Fruit fly (Drosophila melanogaster) whole organism, embryonic: Measurements from ENCODE around the gene IFT52.

Experiments
- CG10267 ChIP-seq: fragments of 200-800 bp; sonication (Bioruptor generic); optimal IDR thresholded peaks from 2 replicates; lab custom pipeline; 2018; ENCODE audit warnings: missing biosample characterization, mild to moderate bottlenecking, missing genetic modification characterization, moderate library complexity
- CG10543 ChIP-seq: fragments of 200-800 bp; sonication (Bioruptor generic); optimal IDR thresholded peaks from 3 replicates; lab custom pipeline; 2017; ENCODE audit warnings: missing biosample characterization, mild to moderate bottlenecking, missing genetic modification characterization, moderate library complexity
- CG12744 ChIP-seq: fragments of 200-800 bp; sonication (Bioruptor generic); optimal IDR thresholded peaks from 2 replicates; lab custom pipeline; 2016; ENCODE audit warnings: missing biosample characterization, missing genetic modification characterization
- CG12769 ChIP-seq: fragments of 200-800 bp; sonication (Bioruptor generic); optimal IDR thresholded peaks from 2 replicates; lab custom pipeline; 2019; ENCODE audit warnings: missing biosample characterization, mild to moderate bottlenecking, missing genetic modification characterization, moderate library complexity
- CG12942 ChIP-seq: fragments of 200-800 bp; sonication (Bioruptor generic); optimal IDR thresholded peaks from 3 replicates; lab custom pipeline; 2016; ENCODE audit warnings: missing biosample characterization, missing genetic modification characterization
- CG13894 ChIP-seq: fragments of 200-800 bp; sonication (Bioruptor generic); optimal IDR thresholded peaks from 3 replicates; lab custom pipeline; 2018; ENCODE audit warnings: missing biosample characterization, mild to moderate bottlenecking, missing genetic modification characterization, moderate library complexity
- CG1529 ChIP-seq: fragments of 200-800 bp; sonication (Bioruptor generic); optimal IDR thresholded peaks from 3 replicates; lab custom pipeline; 2018; ENCODE audit warnings: missing biosample characterization, missing genetic modification characterization
- CG15601 ChIP-seq: fragments of 200-800 bp; sonication (Bioruptor generic); optimal IDR thresholded peaks from 3 replicates; lab custom pipeline; 2019; ENCODE audit warnings: missing biosample characterization, mild to moderate bottlenecking, missing genetic modification characterization, moderate library complexity
- CG1602 ChIP-seq: fragments of 200-800 bp; sonication (Bioruptor generic); optimal IDR thresholded peaks from 3 replicates; lab custom pipeline; 2016; ENCODE audit warnings: missing biosample characterization, missing genetic modification characterization
- CG16863 ChIP-seq: fragments of 200-800 bp; sonication (Bioruptor generic); optimal IDR thresholded peaks from 3 replicates; lab custom pipeline; 2016; ENCODE audit warnings: missing biosample characterization, missing genetic modification characterization
- CG1832 ChIP-seq: fragments of 200-800 bp; sonication (Bioruptor generic); optimal IDR thresholded peaks from 2 replicates; lab custom pipeline; 2017; ENCODE audit warnings: missing biosample characterization, mild to moderate bottlenecking, missing genetic modification characterization, inconsistent platforms
- CG18764 ChIP-seq: fragments of 200-800 bp; sonication (Bioruptor generic); optimal IDR thresholded peaks from 3 replicates; lab custom pipeline; 2016; ENCODE audit warnings: missing biosample characterization, missing genetic modification characterization
- CG31365 ChIP-seq: fragments of 200-800 bp; sonication (Bioruptor generic); optimal IDR thresholded peaks from 2 replicates; lab custom pipeline; 2018; ENCODE audit warnings: missing biosample characterization, mild to moderate bottlenecking, missing genetic modification characterization
- CG4360 ChIP-seq: fragments of 200-800 bp; sonication (Bioruptor generic); IDR thresholded peaks from 2 replicates; pipeline ENCODE4 v1.3.6; 2022; ENCODE audit warnings: missing biosample characterization, missing genetic modification characterization
- CG7928 ChIP-seq: fragments of 200-800 bp; sonication (Bioruptor generic); optimal IDR thresholded peaks from 2 replicates; lab custom pipeline; 2017; ENCODE audit warnings: missing biosample characterization, mild to moderate bottlenecking, missing genetic modification characterization
- CG7963 ChIP-seq: fragments of 200-800 bp; sonication (Bioruptor generic); IDR thresholded peaks from 3 replicates; pipeline ENCODE4 v1.3.6; 2022; ENCODE audit warnings: missing biosample characterization, missing genetic modification characterization; ENCODE audit not compliant: partially characterized antibody
- CG8089 ChIP-seq: fragments of 200-800 bp; sonication (Bioruptor generic); optimal IDR thresholded peaks from 3 replicates; lab custom pipeline; 2016; ENCODE audit warnings: missing biosample characterization, missing genetic modification characterization
- CG9727 ChIP-seq: fragments of 200-800 bp; sonication (Bioruptor generic); optimal IDR thresholded peaks from 3 replicates; lab custom pipeline; 2017; ENCODE audit warnings: missing biosample characterization, mild to moderate bottlenecking, missing genetic modification characterization
- CG9797 ChIP-seq: fragments of 200-800 bp; sonication (Bioruptor generic); optimal IDR thresholded peaks from 3 replicates; lab custom pipeline; 2018; ENCODE audit warnings: missing biosample characterization, mild to moderate bottlenecking, missing genetic modification characterization
- CG9876 ChIP-seq: fragments of 200-800 bp; sonication (Bioruptor generic); optimal IDR thresholded peaks from 2 replicates; lab custom pipeline; 2016; ENCODE audit warnings: missing biosample characterization, missing genetic modification characterization
- CG9932 ChIP-seq: fragments of 200-800 bp; sonication (Bioruptor generic); IDR thresholded peaks from 2 replicates; pipeline ENCODE4 v1.3.6; 2022; ENCODE audit warnings: missing biosample characterization, missing genetic modification characterization
- Lim3 ChIP-seq: fragments of 200-800 bp; sonication (Bioruptor generic); IDR thresholded peaks from 2 replicates; pipeline ENCODE4 v1.3.6; 2022; ENCODE audit warnings: missing biosample characterization, missing genetic modification characterization
- Meics ChIP-seq: fragments of 200-800 bp; sonication (Bioruptor generic); optimal IDR thresholded peaks from 2 replicates; lab custom pipeline; 2017; ENCODE audit warnings: missing biosample characterization, mild to moderate bottlenecking, missing genetic modification characterization
- Mes4 ChIP-seq: fragments of 200-800 bp; sonication (Bioruptor generic); optimal IDR thresholded peaks from 2 replicates; lab custom pipeline; 2016; ENCODE audit warnings: missing biosample characterization, missing genetic modification characterization
- Mrtf ChIP-seq: fragments of 200-800 bp; sonication (Bioruptor generic); IDR thresholded peaks from 3 replicates; pipeline ENCODE4 v1.3.6; 2022; ENCODE audit warnings: missing biosample characterization, missing genetic modification characterization
- NC2β ChIP-seq: fragments of 200-800 bp; sonication (Bioruptor generic); optimal IDR thresholded peaks from 2 replicates; lab custom pipeline; 2016; ENCODE audit warnings: missing biosample characterization, missing genetic modification characterization
- Nf-YA ChIP-seq: fragments of 200-800 bp; sonication (Bioruptor generic); IDR thresholded peaks from 2 replicates; pipeline ENCODE4 v1.3.6; 2022; ENCODE audit warnings: missing biosample characterization, missing genetic modification characterization
- Rfx ChIP-seq: fragments of 200-800 bp; sonication (Bioruptor generic); IDR thresholded peaks from 2 replicates; pipeline ENCODE4 v1.3.6; 2022; ENCODE audit warnings: missing biosample characterization, missing genetic modification characterization
- Rx ChIP-seq: fragments of 200-800 bp; sonication (Bioruptor generic); IDR thresholded peaks from 2 replicates; pipeline ENCODE4 v1.3.6; 2022; ENCODE audit warnings: missing biosample characterization, missing genetic modification characterization
- az2 ChIP-seq: fragments of 200-800 bp; sonication (Bioruptor generic); optimal IDR thresholded peaks from 3 replicates; lab custom pipeline; 2016; ENCODE audit warnings: missing biosample characterization, missing genetic modification characterization
- bigmax ChIP-seq: fragments of 200-800 bp; sonication (Bioruptor generic); optimal IDR thresholded peaks from 2 replicates; lab custom pipeline; 2018; ENCODE audit warnings: missing biosample characterization, mild to moderate bottlenecking, missing genetic modification characterization
- cad ChIP-seq: fragments of >200 bp; optimal IDR thresholded peaks from 2 replicates; lab custom pipeline; 2017; ENCODE audit warnings: missing biosample characterization, missing genetic modification characterization
- chm ChIP-seq: fragments of 200-800 bp; sonication (Bioruptor generic); IDR thresholded peaks from 2 replicates; pipeline ENCODE4 v1.3.6; 2022; ENCODE audit warnings: missing biosample characterization, missing genetic modification characterization
- dimm ChIP-seq: fragments of 200-800 bp; sonication (Bioruptor generic); IDR thresholded peaks from 2 replicates; pipeline ENCODE4 v1.3.6; 2022; ENCODE audit warnings: missing biosample characterization, missing genetic modification characterization
- dmrt11E ChIP-seq: fragments of 200-800 bp; sonication (Bioruptor generic); optimal IDR thresholded peaks from 3 replicates; lab custom pipeline; 2018; ENCODE audit warnings: missing biosample characterization, mild to moderate bottlenecking, missing genetic modification characterization, moderate library complexity
- dpn ChIP-seq, 2 experiments: fragments of 200-800 bp; sonication (Bioruptor generic); optimal IDR thresholded peaks; 3 replicates each; lab custom pipeline; 2016; ENCODE audit warnings: missing biosample characterization in 2 of 2, missing genetic modification characterization in 2 of 2
- dysf ChIP-seq: fragments of 200-800 bp; sonication (Bioruptor generic); IDR thresholded peaks from 3 replicates; pipeline ENCODE4 v1.3.6; 2022; ENCODE audit warnings: missing biosample characterization, missing genetic modification characterization
- esg ChIP-seq: fragments of 200-800 bp; sonication (Bioruptor generic); conservative IDR thresholded peaks from 2 replicates; pipeline ENCODE4 v1.3.6; 2022; ENCODE audit warnings: missing biosample characterization, missing genetic modification characterization
- fru ChIP-seq: fragments of >200 bp; optimal IDR thresholded peaks from 2 replicates; lab custom pipeline; 2017
- gsb-n ChIP-seq: fragments of 200-800 bp; sonication (Bioruptor generic); optimal IDR thresholded peaks from 3 replicates; lab custom pipeline; 2018; ENCODE audit warnings: missing biosample characterization, mild to moderate bottlenecking, missing genetic modification characterization
- ken ChIP-seq: fragments of 200-800 bp; sonication (Bioruptor generic); IDR thresholded peaks from 3 replicates; pipeline ENCODE4 v1.3.6; 2022; ENCODE audit warnings: missing biosample characterization, missing genetic modification characterization
- luna ChIP-seq: fragments of 200-800 bp; sonication (Bioruptor generic); optimal IDR thresholded peaks from 2 replicates; lab custom pipeline; 2016; ENCODE audit warnings: missing biosample characterization, missing genetic modification characterization
- nerfin-2 ChIP-seq: fragments of 200-800 bp; sonication (Bioruptor generic); IDR thresholded peaks from 2 replicates; pipeline ENCODE4 v1.3.6; 2022; ENCODE audit warnings: missing biosample characterization, missing genetic modification characterization; ENCODE audit not compliant: partially characterized antibody
- pfk ChIP-seq: fragments of 200-800 bp; sonication (Bioruptor generic); optimal IDR thresholded peaks from 2 replicates; lab custom pipeline; 2018; ENCODE audit warnings: missing biosample characterization, mild to moderate bottlenecking, missing genetic modification characterization, moderate library complexity
- pita ChIP-seq: fragments of 200-800 bp; sonication (Bioruptor generic); optimal IDR thresholded peaks from 2 replicates; lab custom pipeline; 2017; ENCODE audit warnings: missing biosample characterization, mild to moderate bottlenecking, missing genetic modification characterization
- pum ChIP-seq: fragments of 200-800 bp; sonication (Bioruptor generic); optimal IDR thresholded peaks from 2 replicates; lab custom pipeline; 2016; ENCODE audit warnings: missing biosample characterization, missing genetic modification characterization
- pzg ChIP-seq: fragments of 200-800 bp; sonication (Bioruptor generic); optimal IDR thresholded peaks from 3 replicates; lab custom pipeline; 2018; ENCODE audit warnings: missing biosample characterization, mild to moderate bottlenecking, missing genetic modification characterization, moderate library complexity
- row ChIP-seq: fragments of 200-800 bp; sonication (Bioruptor generic); IDR thresholded peaks from 3 replicates; pipeline ENCODE4 v1.3.6; 2022; ENCODE audit warnings: missing biosample characterization, missing genetic modification characterization
- sim ChIP-seq: fragments of 200-800 bp; sonication (Bioruptor generic); IDR thresholded peaks from 2 replicates; pipeline ENCODE4 v1.3.6; 2022; ENCODE audit warnings: missing biosample characterization, missing genetic modification characterization
- stc ChIP-seq: fragments of 200-800 bp; sonication (Bioruptor generic); IDR thresholded peaks from 2 replicates; pipeline ENCODE4 v1.3.6; 2022; ENCODE audit warnings: missing biosample characterization, missing genetic modification characterization
- tgo ChIP-seq: fragments of 200-800 bp; sonication (Bioruptor generic); IDR thresholded peaks from 3 replicates; pipeline ENCODE4 v1.3.6; 2022; ENCODE audit warnings: missing biosample characterization, missing genetic modification characterization
- tna ChIP-seq: fragments of 200-800 bp; sonication (Bioruptor generic); IDR thresholded peaks from 2 replicates; pipeline ENCODE4 v1.3.6; 2022; ENCODE audit warnings: missing biosample characterization, missing genetic modification characterization; ENCODE audit not compliant: partially characterized antibody

The IFT52 gene

dm6 chr2L:6601018-6601505 lies 43.8 kb upstream of the IFT52 start, which contains the start of gene Dpp10 (continued):
- TF ChIP-seq CG13894 (tag; lab: Kevin White, UChicago) (peak; percentile 96), ken (peak; percentile 93), nerfin-2 (0 out of 2 replicates have a peak, but pooled peaks have one; percentile 29), pzg (GFP tag; lab: Kevin White, UChicago) (peak; percentile 13), Mrtf (GFP tag; lab: Robert Waterston, UW) (peak; percentile 96), CG7928 (GFP tag; lab: Kevin White, UChicago) (peak; percentile 68), luna (GFP tag; lab: Kevin White, UChicago) (peak; percentile 62), tna (no peak), pum (GFP tag; lab: Kevin White, UChicago) (peak; percentile 37), NC2β (GFP tag; lab: Kevin White, UChicago) (peak; percentile 80), sim (GFP tag; lab: Robert Waterston, UW) (peak; percentile 76), CG9797 (no peak), Rx (GFP tag; lab: Robert Waterston, UW) (peak; percentile 89), CG10543 (GFP tag; lab: Kevin White, UChicago) (peak; percentile 94), CG18764 (peak; percentile 75), gsb-n (peak; percentile 34), tgo (GFP tag; lab: Robert Waterston, UW) (peak; percentile 96), chm (peak; percentile 68; the same call in 1 of the 2 replicates), CG9727 (GFP tag; lab: Kevin White, UChicago) (peak; percentile 89), CG12769 (tag; lab: Kevin White, UChicago) (peak; percentile 94), dimm (GFP tag; lab: Robert Waterston, UW) (peak; percentile 84), CG31365 (tag; lab: Kevin White, UChicago) (peak; percentile 53), CG12744 (GFP tag; lab: Kevin White, UChicago) (peak; percentile 86), Rfx (GFP tag; lab: Robert Waterston, UW) (peak; percentile 99), stc (GFP tag; lab: Robert Waterston, UW) (peak; percentile 95), pfk (no peak), Meics (GFP tag; lab: Kevin White, UChicago) (peak; percentile 94), fru (no peak), row (GFP tag; lab: Robert Waterston, UW) (peak; percentile 98), az2 (peak; percentile 81), CG4360 (GFP tag; lab: Robert Waterston, UW) (peak; percentile 38; the same call in 1 of the 2 replicates), CG12942 (GFP tag; lab: Kevin White, UChicago) (peak; percentile 82), CG1602 (GFP tag; lab: Kevin White, UChicago) (peak; percentile 72), pita (no peak), CG1832 (no peak), CG9932 (peak; percentile 99), CG10267 (tag; lab: Kevin White, UChicago) (peak; percentile 64), cad (GFP tag; lab: Kevin White, UChicago) (no peak), Lim3 (peak; percentile 81; the same call in 1 of the 2 replicates), CG15601 (tag; lab: Kevin White, UChicago) (peak; percentile 32), dysf (GFP tag; lab: Robert Waterston, UW) (peak; percentile 98), CG8089 (GFP tag; lab: Kevin White, UChicago) (peak; percentile 71), Nf-YA (GFP tag; lab: Robert Waterston, UW) (peak; percentile 90), CG1529 (GFP tag; lab: Kevin White, UChicago) (peak; percentile 78), Mes4 (GFP tag; lab: Kevin White, UChicago) (peak; percentile 62), dmrt11E (no peak), CG9876 (peak; percentile 64), dpn (GFP tag; optimal IDR thresholded peaks at IDR 0.05; lab: Kevin White, UChicago) (peak; percentile 90 to 92), CG7963 (no peak), CG16863 (GFP tag; lab: Kevin White, UChicago) (peak; percentile 81), bigmax (GFP tag; lab: Kevin White, UChicago) (peak; percentile 1), esg (GFP tag; lab: Robert Waterston, UW) (peak; percentile 95)
